Worm (Caenorhabditis elegans) whole organism, early embryonic: Measurements from ENCODE around the gene rap-3.

ENCODE experiments used
- aly-1 ChIP-seq: sonication (generic microtip); optimal IDR thresholded peaks from 2 replicates; lab custom pipeline; 2016; ENCODE audit warnings: missing genetic modification characterization, missing compliant biosample characterization
- ama-1 ChIP-seq: fragments of 150-350 bp; optimal IDR thresholded peaks from 2 replicates; lab custom pipeline; 2014
- ceh-13 ChIP-seq: fragments of 200-800 bp; sonication (Bioruptor generic); optimal IDR thresholded peaks from 2 replicates; lab custom pipeline; 2018; ENCODE audit warnings: mild to moderate bottlenecking, missing genetic modification characterization, missing compliant biosample characterization
- flt-1 ChIP-seq: fragments of 200-800 bp; sonication (Bioruptor generic); IDR thresholded peaks from 2 replicates; pipeline ENCODE4 v1.3.6; 2022; ENCODE audit warnings: missing genetic modification characterization, missing compliant biosample characterization
- hmbx-1 ChIP-seq: sonication (generic microtip); optimal IDR thresholded peaks from 2 replicates; lab custom pipeline; 2016; ENCODE audit warnings: mild to moderate bottlenecking, missing genetic modification characterization, missing compliant biosample characterization
- hmg-4 ChIP-seq: fragments of 200-800 bp; sonication (Bioruptor generic); optimal IDR thresholded peaks from 2 replicates; lab custom pipeline; 2018; ENCODE audit warnings: mild to moderate bottlenecking, missing genetic modification characterization, missing compliant biosample characterization
- hnd-1 ChIP-seq: sonication (generic microtip); optimal IDR thresholded peaks from 2 replicates; lab custom pipeline; 2016; ENCODE audit warnings: missing genetic modification characterization, missing compliant biosample characterization
- scrt-1 ChIP-seq: fragments of 200-800 bp; sonication (Bioruptor generic); IDR thresholded peaks from 2 replicates; pipeline ENCODE4 v1.3.6; 2022; ENCODE audit warnings: missing genetic modification characterization, missing compliant biosample characterization
- sea-1 ChIP-seq: fragments of 200-800 bp; sonication (Bioruptor generic); conservative IDR thresholded peaks from 2 replicates; pipeline ENCODE4 v1.3.6; 2022; ENCODE audit warnings: missing genetic modification characterization, missing compliant biosample characterization
- tbx-37 ChIP-seq: fragments of 200-800 bp; sonication (Bioruptor generic); conservative IDR thresholded peaks from 2 replicates; pipeline ENCODE4 v1.3.6; 2022; ENCODE audit warnings: missing genetic modification reagents, missing genetic modification characterization, missing compliant biosample characterization
- tra-4 ChIP-seq: sonication (generic microtip); optimal IDR thresholded peaks from 2 replicates; lab custom pipeline; 2017; ENCODE audit warnings: missing genetic modification characterization, missing compliant biosample characterization

DNA sequence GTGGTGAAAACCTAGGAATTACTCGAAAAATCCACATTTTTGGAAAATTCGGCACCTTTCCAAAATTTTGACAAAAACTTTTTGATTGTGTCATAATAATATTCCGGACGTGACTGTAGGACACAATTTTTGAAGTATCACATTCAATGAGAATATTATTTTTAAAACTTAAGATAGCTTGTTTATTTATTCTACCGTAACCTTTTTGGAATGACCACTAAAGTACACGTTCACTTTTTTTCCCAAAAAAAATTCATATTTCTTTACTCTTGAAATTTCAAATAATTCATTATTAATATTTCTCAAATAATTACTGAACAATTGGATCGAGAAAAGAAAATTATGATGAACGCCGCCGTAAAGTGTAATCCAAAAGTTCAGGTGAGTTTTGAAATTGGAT lies 30.1 kb downstream of the rap-3 start, which contains the start of gene R07H5.9:
- TF ChIP-seq ceh-13 (GFP tag; lab: Kevin White, UChicago) (no peak), flt-1 (GFP tag; lab: Robert Waterston, UW) (no peak), ama-1 (no peak), aly-1 (tag; lab: Kevin White, UChicago) (no peak), hmg-4 (GFP tag; lab: Kevin White, UChicago) (no peak), hmbx-1 (no peak), hnd-1 (no peak), sea-1 (no peak), tbx-37 (GFP tag; lab: Robert Waterston, UW) (no peak), scrt-1 (GFP tag; lab: Robert Waterston, UW) (no peak), tra-4 (tag; lab: Kevin White, UChicago) (no peak)
